Worm (Caenorhabditis elegans): ENCODE results near the gene fbxa-5.

The fbxa-5 gene

ce11 chrIII:1297604-1298003, 42.5 kb downstream of the fbxa-5 start, which contains the start of gene fbxa-28:
Gene fbxa-28, plus strand, starts transcription at chrIII:1297904.
- no peak for TF ChIP-seq unc-62 (GFP tag; optimal IDR thresholded peaks at IDR 0.05)

- TF ChIP-seq unc-62 (GFP tag; optimal IDR thresholded peaks at IDR 0.05) = no peak
These were observed 44.9 kb downstream of the fbxa-5 start, which contains the start of gene fbxa-35 for ce11 chrIII:1295149-1295716. Gene fbxa-35, plus strand, starts transcription at chrIII:1295666.

- no peak for TF ChIP-seq unc-62 (GFP tag; optimal IDR thresholded peaks at IDR 0.05)
These were observed 47.0 kb downstream of the fbxa-5 start, which contains the start of gene fbxa-36 for ce11 chrIII:1293135-1293534. Gene fbxa-36, minus strand, starts transcription at chrIII:1293235.

ce11 chrIII:1289139-1289538, 51.0 kb downstream of the fbxa-5 start:
- TF ChIP-seq unc-62 (GFP tag; optimal IDR thresholded peaks at IDR 0.05) = no peak

ce11 chrIII:1288473-1289056, 51.6 kb downstream of the fbxa-5 start, which contains the start of gene fbxa-50:
Gene fbxa-50, minus strand, starts transcription at chrIII:1288523.
- no peak for TF ChIP-seq unc-62 (GFP tag; optimal IDR thresholded peaks at IDR 0.05)

Data from whole organism, dauer.